Worm (Caenorhabditis elegans): ENCODE measurements around the gene sinh-1.

sinh-1 gene

ce11 chrII:12266145-12266544 lies 38.0 kb downstream of the sinh-1 start, which contains the start of gene tric-1B.1:
Gene tric-1B.1, minus strand, starts transcription at chrII:12266245.
- no peak for TF ChIP-seq nhr-77 (tag; optimal IDR thresholded peaks at IDR 0.05)
- no peak for TF ChIP-seq nhr-12 (tag; optimal IDR thresholded peaks at IDR 0.05)
- TF ChIP-seq ztf-4 (tag; optimal IDR thresholded peaks at IDR 0.05) = no peak

- TF ChIP-seq elt-2 (tag; optimal IDR thresholded peaks at IDR 0.05) = peak; percentile 55
- no peak for TF ChIP-seq elt-3 (tag; optimal IDR thresholded peaks at IDR 0.05)
Measured at ce11 chrII:12266797-12267196, 38.7 kb downstream of the sinh-1 start.

ce11 chrII:12268857-12269256 lies 40.8 kb downstream of the sinh-1 start:
- TF ChIP-seq nfya-1 (tag; optimal IDR thresholded peaks at IDR 0.05; ENCODE audit: insufficient read depth) (peak; percentile 39), elt-2 (tag; optimal IDR thresholded peaks at IDR 0.05) (no peak)

- TF ChIP-seq unc-62 (GFP tag; optimal IDR thresholded peaks at IDR 0.05) = no peak
- no peak for TF ChIP-seq nhr-28 (tag; optimal IDR thresholded peaks at IDR 0.05)
- no peak for TF ChIP-seq sea-2 (GFP tag; optimal IDR thresholded peaks at IDR 0.05)
- TF ChIP-seq unc-39 (tag; optimal IDR thresholded peaks at IDR 0.05) = no peak
- no peak for TF ChIP-seq mdl-1 (tag; optimal IDR thresholded peaks at IDR 0.05)
- TF ChIP-seq nhr-67 (tag; optimal IDR thresholded peaks at IDR 0.05) = no peak
- TF ChIP-seq elt-2 (tag; optimal IDR thresholded peaks at IDR 0.05) = no peak
- no peak for TF ChIP-seq egl-5 (tag; optimal IDR thresholded peaks at IDR 0.05)
- no peak for TF ChIP-seq lin-15B (tag; optimal IDR thresholded peaks at IDR 0.05)
- no peak for TF ChIP-seq mml-1 (tag; optimal IDR thresholded peaks at IDR 0.05)
- TF ChIP-seq pha-4 (tag; optimal IDR thresholded peaks at IDR 0.05) = no peak
- TF ChIP-seq ZK546.5 (tag; optimal IDR thresholded peaks at IDR 0.05) = no peak
- TF ChIP-seq nhr-77 (tag; optimal IDR thresholded peaks at IDR 0.05) = no peak
- TF ChIP-seq lin-39 (tag; optimal IDR thresholded peaks at IDR 0.05) = no peak
- TF ChIP-seq fkh-2 (tag; optimal IDR thresholded peaks at IDR 0.05) = no peak
- no peak for TF ChIP-seq jun-1 (tag; optimal IDR thresholded peaks at IDR 0.05)
- no peak for TF ChIP-seq zag-1 (tag; optimal IDR thresholded peaks at IDR 0.05)
Measured at ce11 chrII:12274944-12275343, 46.8 kb downstream of the sinh-1 start, which contains the start of gene Y57A10A.27. Gene Y57A10A.27, minus strand, starts transcription at chrII:12275044.

ce11 chrII:12278602-12279001 lies 50.5 kb downstream of the sinh-1 start:
- TF ChIP-seq fos-1 (tag; optimal IDR thresholded peaks at IDR 0.05) (no peak), ama-1 (optimal IDR thresholded peaks at IDR 0.05) (no peak), R02D3.7 (tag; optimal IDR thresholded peaks at IDR 0.05) (no peak), nhr-12 (tag; optimal IDR thresholded peaks at IDR 0.05) (no peak), elt-2 (tag; optimal IDR thresholded peaks at IDR 0.05) (no peak), nhr-43 (tag; optimal IDR thresholded peaks at IDR 0.05; ENCODE audit: poor library complexity, severe bottlenecking) (no peak), daf-12 (tag; optimal IDR thresholded peaks at IDR 0.05) (no peak), egl-5 (tag; optimal IDR thresholded peaks at IDR 0.05) (no peak)

- TF ChIP-seq mml-1 (tag; optimal IDR thresholded peaks at IDR 0.05) = no peak
- peak; percentile 7 for TF ChIP-seq pha-4 (tag; optimal IDR thresholded peaks at IDR 0.05)
- TF ChIP-seq hmg-11 (tag; optimal IDR thresholded peaks at IDR 0.05) = peak; percentile 51
Measured at ce11 chrII:12279259-12279658, 51.2 kb downstream of the sinh-1 start, which contains the start of the genes tric-1B.2 and Y57A10A.29. Gene tric-1B.2, minus strand, starts transcription at chrII:12279387. Gene Y57A10A.29, plus strand, starts transcription at chrII:12279561.

ce11 chrII:12280360-12280759 lies 52.3 kb downstream of the sinh-1 start, which contains the start of gene ife-5:
Gene ife-5, plus strand, starts transcription at chrII:12280660.
- no peak for TF ChIP-seq sea-2 (GFP tag; optimal IDR thresholded peaks at IDR 0.05)
- no peak for TF ChIP-seq nhr-11 (tag; optimal IDR thresholded peaks at IDR 0.05)
- no peak for TF ChIP-seq pqm-1 (tag; optimal IDR thresholded peaks at IDR 0.05)
- TF ChIP-seq daf-12 (tag; optimal IDR thresholded peaks at IDR 0.05) = no peak
- no peak for TF ChIP-seq nhr-76 (tag; optimal IDR thresholded peaks at IDR 0.05)
- no peak for TF ChIP-seq nhr-43 (tag; optimal IDR thresholded peaks at IDR 0.05; ENCODE audit: poor library complexity, severe bottlenecking)
- no peak for TF ChIP-seq fos-1 (tag; optimal IDR thresholded peaks at IDR 0.05)
- TF ChIP-seq ceh-28 (tag; optimal IDR thresholded peaks at IDR 0.05) = no peak
- no peak for TF ChIP-seq unc-39 (tag; optimal IDR thresholded peaks at IDR 0.05)
- no peak for TF ChIP-seq lin-39 (tag; optimal IDR thresholded peaks at IDR 0.05)
- no peak for TF ChIP-seq R02D3.7 (tag; optimal IDR thresholded peaks at IDR 0.05)

Measured in whole organism, L3 larva.